Worm (Caenorhabditis elegans) whole organism, L2 larva: ENCODE measurements around the gene srh-120.

ENCODE experiments used
- R02D3.7 ChIP-seq: fragments of 150-350 bp; optimal IDR thresholded peaks from 2 replicates; lab custom pipeline; 2014; ENCODE audit warnings: missing biosample characterization, missing genetic modification characterization
- Y55F3AM.14 ChIP-seq: fragments of 200-800 bp; sonication (Bioruptor generic); optimal IDR thresholded peaks from 2 replicates; lab custom pipeline; 2018; ENCODE audit warnings: mild to moderate bottlenecking, missing genetic modification characterization, missing compliant biosample characterization
- ZK546.5 ChIP-seq: sonication (generic microtip); optimal IDR thresholded peaks from 2 replicates; lab custom pipeline; 2017; ENCODE audit warnings: missing biosample characterization, missing genetic modification characterization
- ama-1 ChIP-seq: fragments of 150-350 bp; optimal IDR thresholded peaks from 2 replicates; lab custom pipeline; 2018; ENCODE audit warnings: inconsistent platforms
- blmp-1 ChIP-seq: sonication (generic microtip); optimal IDR thresholded peaks from 2 replicates; lab custom pipeline; 2017; ENCODE audit warnings: missing genetic modification characterization, mild to moderate bottlenecking, missing compliant biosample characterization, antibody characterized with exemption, moderate library complexity; ENCODE audit not compliant: insufficient read depth
- ceh-16 ChIP-seq: fragments of 150-350 bp; optimal IDR thresholded peaks from 2 replicates; lab custom pipeline; 2014; ENCODE audit warnings: missing biosample characterization, missing genetic modification characterization
- crh-2 ChIP-seq: sonication (generic microtip); optimal IDR thresholded peaks from 2 replicates; lab custom pipeline; 2017; ENCODE audit warnings: missing biosample characterization, missing genetic modification characterization
- dmd-4 ChIP-seq: sonication (generic microtip); optimal IDR thresholded peaks from 2 replicates; lab custom pipeline; 2017; ENCODE audit warnings: missing biosample characterization, missing genetic modification characterization
- elt-1 ChIP-seq: fragments of 150-350 bp; optimal IDR thresholded peaks from 2 replicates; lab custom pipeline; 2014; ENCODE audit warnings: missing biosample characterization, missing genetic modification characterization
- elt-3 ChIP-seq: sonication (generic microtip); optimal IDR thresholded peaks from 2 replicates; lab custom pipeline; 2017; ENCODE audit warnings: missing biosample characterization, missing genetic modification characterization
- gmeb-1 ChIP-seq: fragments of 150-350 bp; optimal IDR thresholded peaks from 2 replicates; lab custom pipeline; 2014; ENCODE audit warnings: missing biosample characterization, missing genetic modification characterization
- lin-13 ChIP-seq: fragments of 150-350 bp; optimal IDR thresholded peaks from 2 replicates; lab custom pipeline; 2014; ENCODE audit warnings: missing biosample characterization, missing genetic modification reagents, missing genetic modification characterization
- lsy-2 ChIP-seq, 2 experiments: fragments of 150-350 bp in 1 of 2; sonication (generic microtip) in 1 of 2; optimal IDR thresholded peaks; 2 replicates each; lab custom pipeline; 2014 to 2017; ENCODE audit warnings: missing biosample characterization in 2 of 2, missing genetic modification characterization in 2 of 2
- mbf-1 ChIP-seq: sonication (generic microtip); optimal IDR thresholded peaks from 2 replicates; lab custom pipeline; 2017; ENCODE audit warnings: missing biosample characterization, missing genetic modification characterization
- mdl-1 ChIP-seq, 2 experiments: fragments of 150-350 bp in 1 of 2; sonication (generic microtip) in 1 of 2; optimal IDR thresholded peaks; 2 replicates each; lab custom pipeline; 2017; ENCODE audit warnings: missing biosample characterization in 2 of 2, missing genetic modification characterization in 2 of 2
- nhr-10 ChIP-seq: sonication (generic microtip); optimal IDR thresholded peaks from 2 replicates; lab custom pipeline; 2017; ENCODE audit warnings: missing biosample characterization, missing genetic modification characterization
- nhr-11 ChIP-seq: fragments of 150-350 bp; optimal IDR thresholded peaks from 2 replicates; lab custom pipeline; 2014; ENCODE audit warnings: missing biosample characterization, missing genetic modification characterization
- nhr-12 ChIP-seq: fragments of 150-350 bp; optimal IDR thresholded peaks from 2 replicates; lab custom pipeline; 2014; ENCODE audit warnings: missing biosample characterization, missing genetic modification characterization
- nhr-129 ChIP-seq: fragments of 150-350 bp; optimal IDR thresholded peaks from 2 replicates; lab custom pipeline; 2014; ENCODE audit warnings: missing biosample characterization, missing genetic modification characterization
- nhr-21 ChIP-seq: fragments of 150-350 bp; optimal IDR thresholded peaks from 2 replicates; lab custom pipeline; 2014; ENCODE audit warnings: missing biosample characterization, missing genetic modification characterization
- nhr-6 ChIP-seq: fragments of 150-350 bp; optimal IDR thresholded peaks from 2 replicates; lab custom pipeline; 2014; ENCODE audit warnings: missing biosample characterization, missing genetic modification characterization
- nhr-77 ChIP-seq: fragments of 150-350 bp; optimal IDR thresholded peaks from 2 replicates; lab custom pipeline; 2014; ENCODE audit warnings: missing biosample characterization, missing genetic modification characterization
- sem-4 ChIP-seq: fragments of 150-350 bp; optimal IDR thresholded peaks from 2 replicates; lab custom pipeline; 2014; ENCODE audit warnings: missing biosample characterization, missing genetic modification reagents, missing genetic modification characterization
- skn-1 ChIP-seq: sonication (generic microtip); optimal IDR thresholded peaks from 2 replicates; lab custom pipeline; 2017; ENCODE audit warnings: missing biosample characterization, missing genetic modification characterization
- sma-3 ChIP-seq: sonication (generic microtip); optimal IDR thresholded peaks from 2 replicates; lab custom pipeline; 2016; ENCODE audit warnings: missing genetic modification reagents, missing genetic modification characterization, missing compliant biosample characterization
- sma-9 ChIP-seq, 2 experiments: fragments of 150-350 bp in 1 of 2; sonication (generic microtip) in 1 of 2; optimal IDR thresholded peaks; 2 replicates each; lab custom pipeline; 2014 to 2016; ENCODE audit warnings: missing genetic modification characterization in 2 of 2, mild to moderate bottlenecking in 1 of 2, missing biosample characterization in 1 of 2, missing compliant biosample characterization in 1 of 2, missing genetic modification reagents in 1 of 2, moderate library complexity in 1 of 2
- snpc-4 ChIP-seq: fragments of 150-350 bp; optimal IDR thresholded peaks from 2 replicates; lab custom pipeline; 2014; ENCODE audit warnings: missing biosample characterization, missing genetic modification characterization
- unc-39 ChIP-seq: fragments of 150-350 bp; optimal IDR thresholded peaks from 2 replicates; lab custom pipeline; 2014; ENCODE audit warnings: missing biosample characterization, missing genetic modification characterization
- unc-62 ChIP-seq: fragments of 150-350 bp; optimal IDR thresholded peaks from 2 replicates; lab custom pipeline; 2014; ENCODE audit warnings: missing biosample characterization, missing genetic modification reagents, missing genetic modification characterization
- zag-1 ChIP-seq: fragments of 150-350 bp; optimal IDR thresholded peaks from 2 replicates; lab custom pipeline; 2014; ENCODE audit warnings: missing biosample characterization, missing genetic modification characterization
- ztf-11 ChIP-seq: sonication (generic microtip); optimal IDR thresholded peaks from 2 replicates; lab custom pipeline; 2017; ENCODE audit warnings: missing biosample characterization, missing genetic modification characterization

srh-120 gene

ce11 chrV:17430066-17430465 lies 34.6 kb downstream of the srh-120 start, which contains the start of gene T27C5.10:
TSS of gene T27C5.10 (minus strand) at chrV:17430166.
- TF ChIP-seq elt-3 (tag; lab: Kevin White, UChicago): no peak
- TF ChIP-seq R02D3.7 (tag; lab: Kevin White, UChicago): no peak
- no peak for TF ChIP-seq skn-1 (tag; lab: Kevin White, UChicago)

- TF ChIP-seq ama-1 (lab: Kevin White, UChicago): no peak
- TF ChIP-seq, all 48 proteins: peak for 0
Measured at ce11 chrV:17430903-17431302, 35.4 kb downstream of the srh-120 start, which contains the start of gene srbc-27. TSS of gene srbc-27 (plus strand) at chrV:17431203.

- TF ChIP-seq zag-1 (tag; lab: Kevin White, UChicago): no peak
- no peak for TF ChIP-seq mdl-1 (tag; optimal IDR thresholded peaks at IDR 0.05; lab: Kevin White, UChicago)
- no peak for TF ChIP-seq sma-9 (GFP tag; optimal IDR thresholded peaks at IDR 0.05; lab: Kevin White, UChicago)
- TF ChIP-seq sma-9 (tag; optimal IDR thresholded peaks at IDR 0.05; lab: Kevin White, UChicago): no peak
- no peak for TF ChIP-seq dmd-4
- no peak for TF ChIP-seq ceh-16 (tag; lab: Kevin White, UChicago)
- no peak for TF ChIP-seq unc-62
- no peak for TF ChIP-seq nhr-12 (tag; lab: Kevin White, UChicago)
- no peak for TF ChIP-seq nhr-21 (tag; lab: Kevin White, UChicago)
- no peak for TF ChIP-seq nhr-77 (tag; lab: Kevin White, UChicago)
- TF ChIP-seq ztf-11 (tag; lab: Kevin White, UChicago): no peak
- no peak for TF ChIP-seq unc-39 (tag; lab: Kevin White, UChicago)
- TF ChIP-seq crh-2 (tag; lab: Kevin White, UChicago): no peak
- TF ChIP-seq snpc-4: no peak
- TF ChIP-seq elt-1 (tag; lab: Kevin White, UChicago): no peak
- no peak for TF ChIP-seq sem-4 (tag; lab: Kevin White, UChicago)
- TF ChIP-seq Y55F3AM.14: no peak
- no peak for TF ChIP-seq blmp-1
- no peak for TF ChIP-seq nhr-11 (tag; lab: Kevin White, UChicago)
- TF ChIP-seq nhr-129 (tag; lab: Kevin White, UChicago): no peak
- no peak for TF ChIP-seq sma-3 (GFP tag; lab: Kevin White, UChicago)
Measured at ce11 chrV:17436492-17436891, 41.0 kb downstream of the srh-120 start, which contains the start of gene F20E11.18. TSS of gene F20E11.18 (minus strand) at chrV:17436592.

- no peak for TF ChIP-seq nhr-77 (tag; lab: Kevin White, UChicago)
- no peak for TF ChIP-seq ztf-11 (tag; lab: Kevin White, UChicago)
- no peak for TF ChIP-seq lsy-2 (tag; optimal IDR thresholded peaks at IDR 0.05; lab: Kevin White, UChicago)
- TF ChIP-seq nhr-6 (tag; lab: Kevin White, UChicago): no peak
- TF ChIP-seq zag-1 (tag; lab: Kevin White, UChicago): no peak
- TF ChIP-seq ZK546.5 (tag; lab: Kevin White, UChicago): no peak
- TF ChIP-seq crh-2 (tag; lab: Kevin White, UChicago): no peak
- no peak for TF ChIP-seq lin-13 (GFP tag; lab: Kevin White, UChicago)
- TF ChIP-seq gmeb-1 (tag; lab: Kevin White, UChicago): no peak
- TF ChIP-seq nhr-21 (tag; lab: Kevin White, UChicago): no peak
Measured at ce11 chrV:17438317-17438716, 42.8 kb downstream of the srh-120 start, which contains the start of gene srsx-2. TSS of gene srsx-2 (minus strand) at chrV:17438417.

- no peak for TF ChIP-seq unc-62
- TF ChIP-seq dmd-4: no peak
- TF ChIP-seq nhr-10 (tag; lab: Kevin White, UChicago): no peak
- TF ChIP-seq elt-1 (tag; lab: Kevin White, UChicago): no peak
- no peak for TF ChIP-seq mbf-1 (tag; lab: Kevin White, UChicago)
- TF ChIP-seq, all 48 proteins: peak for 0
Measured at ce11 chrV:17439406-17439805, 43.9 kb downstream of the srh-120 start, which contains the start of gene srh-154. TSS of gene srh-154 (plus strand) at chrV:17439706.
